Fruit fly (Drosophila melanogaster): ENCODE measurements around the gene mld.

dm6 chr3R:24577355-24577754 is 8.1 kb upstream of the mld start:
- TF ChIP-seq psq (optimal IDR thresholded peaks at IDR 0.05) (no peak), Dll (optimal IDR thresholded peaks at IDR 0.05) (no peak), usp (GFP tag; optimal IDR thresholded peaks at IDR 0.05) (no peak)

All from whole organism.